Worm (Caenorhabditis elegans) whole organism, L4 larva: Measurements from ENCODE around the gene mdf-1.
A peak's percentile ranks its signal among the peaks of the same experiment; 100 is the strongest.

ENCODE experiments used
- F49E8.2 ChIP-seq: sonication (generic microtip); optimal IDR thresholded peaks from 2 replicates; lab custom pipeline; 2016; ENCODE audit warnings: missing compliant biosample characterization, mild to moderate bottlenecking, missing genetic modification characterization, borderline replicate concordance
- R02D3.7 ChIP-seq: fragments of 150-350 bp; sonication (generic microtip); optimal IDR thresholded peaks from 3 replicates; lab custom pipeline; 2014; ENCODE audit warnings: missing biosample characterization, missing genetic modification characterization
- T20F7.1 ChIP-seq: fragments of 200-800 bp; sonication (Bioruptor generic); optimal IDR thresholded peaks from 2 replicates; lab custom pipeline; 2018; ENCODE audit warnings: mild to moderate bottlenecking, missing genetic modification characterization, missing compliant biosample characterization
- T26A8.4 ChIP-seq: fragments of 200-800 bp; sonication (Bioruptor generic); IDR thresholded peaks from 2 replicates; pipeline ENCODE4 v1.3.6; 2022; ENCODE audit warnings: missing genetic modification characterization, missing compliant biosample characterization
- ZK337.2 ChIP-seq: fragments of 200-800 bp; sonication (Bioruptor generic); IDR thresholded peaks from 2 replicates; pipeline ENCODE4 v1.3.6; 2022; ENCODE audit warnings: missing genetic modification reagents, missing genetic modification characterization, missing compliant biosample characterization
- ZK546.5 ChIP-seq, 2 experiments: sonication (generic microtip); optimal IDR thresholded peaks; 2 replicates each; lab custom pipeline; 2017; ENCODE audit warnings: missing biosample characterization in 2 of 2, missing genetic modification characterization in 2 of 2
- aha-1 ChIP-seq: fragments of 150-350 bp; peaks from one replicate; lab custom pipeline; 2014; ENCODE audit warnings: missing biosample characterization, missing genetic modification characterization
- aly-2 ChIP-seq: sonication (generic microtip); optimal IDR thresholded peaks from 2 replicates; lab custom pipeline; 2018; ENCODE audit warnings: missing biosample characterization, missing genetic modification characterization
- arid-1 ChIP-seq: fragments of 200-800 bp; sonication (Bioruptor generic); conservative IDR thresholded peaks from 2 replicates; pipeline ENCODE4 v1.3.6; 2022; ENCODE audit warnings: missing genetic modification reagents, missing genetic modification characterization, missing compliant biosample characterization
- attf-4 ChIP-seq: sonication (generic microtip); optimal IDR thresholded peaks from 3 replicates; lab custom pipeline; 2017; ENCODE audit warnings: missing biosample characterization, missing genetic modification characterization
- ceh-44 ChIP-seq: fragments of 200-800 bp; sonication (Bioruptor generic); IDR thresholded peaks from 2 replicates; pipeline ENCODE4 v1.3.6; 2022; ENCODE audit warnings: missing genetic modification reagents, missing genetic modification characterization, missing compliant biosample characterization
- cey-2 ChIP-seq: sonication (generic microtip); optimal IDR thresholded peaks from 3 replicates; lab custom pipeline; 2017; ENCODE audit warnings: missing genetic modification characterization, mild to moderate bottlenecking, missing compliant biosample characterization, antibody characterized with exemption, borderline replicate concordance; ENCODE audit not compliant: insufficient read depth
- daf-19 ChIP-seq: fragments of 200-800 bp; sonication (Bioruptor generic); conservative IDR thresholded peaks from 2 replicates; pipeline ENCODE4 v1.3.6; 2022; ENCODE audit warnings: missing genetic modification characterization, missing compliant biosample characterization
- daf-8 ChIP-seq: fragments of 200-800 bp; sonication (Bioruptor generic); IDR thresholded peaks from 2 replicates; pipeline ENCODE4 v1.3.6; 2022; ENCODE audit warnings: missing genetic modification characterization, missing compliant biosample characterization
- dmd-6 ChIP-seq: fragments of 200-800 bp; sonication (Bioruptor generic); IDR thresholded peaks from 2 replicates; pipeline ENCODE4 v1.3.6; 2022; ENCODE audit warnings: missing genetic modification reagents, missing genetic modification characterization, missing compliant biosample characterization
- dmd-9 ChIP-seq: fragments of 200-800 bp; sonication (Bioruptor generic); IDR thresholded peaks from 2 replicates; pipeline ENCODE4 v1.3.6; 2022; ENCODE audit warnings: missing genetic modification reagents, missing genetic modification characterization, missing compliant biosample characterization
- dpl-1 ChIP-seq: fragments of 150-350 bp; optimal IDR thresholded peaks from 2 replicates; lab custom pipeline; 2014; ENCODE audit warnings: missing biosample characterization, missing genetic modification reagents, missing genetic modification characterization
- duxl-1 ChIP-seq: sonication (generic microtip); optimal IDR thresholded peaks from 2 replicates; lab custom pipeline; 2016; ENCODE audit warnings: mild to moderate bottlenecking, missing genetic modification characterization, moderate library complexity, missing compliant biosample characterization; ENCODE audit not compliant: poor library complexity
- dve-1 ChIP-seq: sonication (generic microtip); optimal IDR thresholded peaks from 2 replicates; lab custom pipeline; 2017; ENCODE audit warnings: antibody characterized with exemption, mild to moderate bottlenecking, missing genetic modification characterization, missing compliant biosample characterization; ENCODE audit not compliant: insufficient read depth
- fos-1 ChIP-seq: fragments of 150-350 bp; optimal IDR thresholded peaks from 2 replicates; lab custom pipeline; 2014; ENCODE audit warnings: missing biosample characterization, missing genetic modification characterization
- gei-8 ChIP-seq: fragments of 200-800 bp; sonication (Bioruptor generic); optimal IDR thresholded peaks from 2 replicates; lab custom pipeline; 2018; ENCODE audit warnings: mild to moderate bottlenecking, missing genetic modification characterization, missing compliant biosample characterization
- hif-1 ChIP-seq, 2 experiments: sonication (generic microtip); optimal IDR thresholded peaks; 2 replicates each; lab custom pipeline; 2016 to 2017; ENCODE audit warnings: missing compliant biosample characterization in 2 of 2, missing genetic modification characterization in 2 of 2, missing genetic modification reagents in 2 of 2, missing genotype in 2 of 2, mild to moderate bottlenecking in 1 of 2
- lin-1 ChIP-seq: fragments of 200-800 bp; sonication (Bioruptor generic); IDR thresholded peaks from 2 replicates; pipeline ENCODE4 v1.3.6; 2022; ENCODE audit warnings: missing genetic modification reagents, missing genetic modification characterization, missing compliant biosample characterization
- lin-15B ChIP-seq: fragments of 150-350 bp; sonication (generic microtip); optimal IDR thresholded peaks from 3 replicates; lab custom pipeline; 2014; ENCODE audit warnings: missing biosample characterization, missing genetic modification characterization
- lin-38 ChIP-seq: fragments of 200-800 bp; sonication (Bioruptor generic); IDR thresholded peaks from 2 replicates; pipeline ENCODE4 v1.3.6; 2022; ENCODE audit warnings: missing genetic modification reagents, missing genetic modification characterization, missing compliant biosample characterization
- lsy-2 ChIP-seq, 2 experiments: fragments of 150-350 bp in 1 of 2; sonication (generic microtip) in 1 of 2; optimal IDR thresholded peaks; 2 replicates each; lab custom pipeline; 2014 to 2017; ENCODE audit warnings: missing biosample characterization in 2 of 2, missing genetic modification characterization in 2 of 2
- madf-5 ChIP-seq, 2 experiments: fragments of 200-800 bp; sonication (Bioruptor generic); IDR thresholded peaks; 2 replicates each; pipeline ENCODE4 v1.3.6; 2022; ENCODE audit warnings: missing compliant biosample characterization in 2 of 2, missing genetic modification characterization in 2 of 2
- mdt-29 ChIP-seq: fragments of 200-800 bp; sonication (Bioruptor generic); IDR thresholded peaks from 2 replicates; pipeline ENCODE4 v1.3.6; 2022; ENCODE audit warnings: missing genetic modification reagents, missing genetic modification characterization, missing compliant biosample characterization
- mxl-2 ChIP-seq: fragments of 200-800 bp; sonication (Bioruptor generic); conservative IDR thresholded peaks from 2 replicates; pipeline ENCODE4 v1.3.6; 2022; ENCODE audit warnings: missing genetic modification reagents, missing genetic modification characterization, missing compliant biosample characterization
- nhr-102 ChIP-seq: sonication (generic microtip); optimal IDR thresholded peaks from 2 replicates; lab custom pipeline; 2016; ENCODE audit warnings: mild to moderate bottlenecking, missing genetic modification characterization, moderate library complexity, missing compliant biosample characterization
- nhr-11 ChIP-seq: fragments of 150-350 bp; optimal IDR thresholded peaks from 2 replicates; lab custom pipeline; 2014; ENCODE audit warnings: missing biosample characterization, missing genetic modification characterization
- nhr-237 ChIP-seq: sonication (generic microtip); optimal IDR thresholded peaks from 2 replicates; lab custom pipeline; 2017; ENCODE audit warnings: missing biosample characterization, missing genetic modification characterization
- nhr-25 ChIP-seq: sonication (generic microtip); optimal IDR thresholded peaks from 2 replicates; lab custom pipeline; 2017; ENCODE audit warnings: missing genetic modification characterization, mild to moderate bottlenecking, missing compliant biosample characterization, antibody characterized with exemption, moderate library complexity, borderline replicate concordance; ENCODE audit not compliant: insufficient read depth
- nhr-41 ChIP-seq: fragments of 200-800 bp; sonication (Bioruptor generic); IDR thresholded peaks from 2 replicates; pipeline ENCODE4 v1.3.6; 2022; ENCODE audit warnings: missing genetic modification reagents, missing genetic modification characterization, missing compliant biosample characterization
- nhr-42 ChIP-seq: fragments of 200-800 bp; sonication (Bioruptor generic); IDR thresholded peaks from 2 replicates; pipeline ENCODE4 v1.3.6; 2022; ENCODE audit warnings: missing genetic modification characterization, missing compliant biosample characterization
- nhr-48 ChIP-seq: sonication (generic microtip); optimal IDR thresholded peaks from 2 replicates; lab custom pipeline; 2016; ENCODE audit warnings: mild to moderate bottlenecking, missing genetic modification characterization, missing compliant biosample characterization
- nhr-6 ChIP-seq: fragments of 150-350 bp; optimal IDR thresholded peaks from 2 replicates; lab custom pipeline; 2014; ENCODE audit warnings: missing biosample characterization, missing genetic modification characterization
- pqm-1 ChIP-seq: sonication (generic microtip); optimal IDR thresholded peaks from 2 replicates; lab custom pipeline; 2017; ENCODE audit warnings: missing biosample characterization, missing genetic modification characterization
- saeg-2 ChIP-seq: fragments of 200-800 bp; sonication (Bioruptor generic); IDR thresholded peaks from 2 replicates; pipeline ENCODE4 v1.3.6; 2022; ENCODE audit warnings: missing genetic modification reagents, missing genetic modification characterization, missing compliant biosample characterization
- sdz-12 ChIP-seq: fragments of 200-800 bp; sonication (Bioruptor generic); optimal IDR thresholded peaks from 2 replicates; lab custom pipeline; 2018; ENCODE audit warnings: mild to moderate bottlenecking, missing genetic modification characterization, missing compliant biosample characterization
- set-16 ChIP-seq: fragments of 200-800 bp; sonication (Bioruptor generic); IDR thresholded peaks from 2 replicates; pipeline ENCODE4 v1.3.6; 2022; ENCODE audit warnings: missing genetic modification reagents, missing genetic modification characterization, missing compliant biosample characterization
- snpc-1.2 ChIP-seq: fragments of 200-800 bp; sonication (Bioruptor generic); IDR thresholded peaks from 2 replicates; pipeline ENCODE4 v1.3.6; 2022; ENCODE audit warnings: missing genetic modification reagents, missing genetic modification characterization, missing compliant biosample characterization
- tra-1 ChIP-seq: fragments of 200-800 bp; sonication (Bioruptor generic); IDR thresholded peaks from 2 replicates; pipeline ENCODE4 v1.3.6; 2022; ENCODE audit warnings: missing genetic modification reagents, missing genetic modification characterization, missing compliant biosample characterization
- unc-130 ChIP-seq: sonication (generic microtip); optimal IDR thresholded peaks from 2 replicates; lab custom pipeline; 2016; ENCODE audit warnings: missing genetic modification reagents, missing genetic modification characterization, missing compliant biosample characterization
- unc-62 ChIP-seq, 3 experiments: fragments of 150-350 bp in 1 of 3; sonication (generic microtip); optimal IDR thresholded peaks in 2 of 3; peaks in 1 of 3; 1 replicate in 1 of 3; 2 replicates in 2 of 3; lab custom pipeline; 2014 to 2017; ENCODE audit warnings: missing biosample characterization in 3 of 3, missing genetic modification characterization in 3 of 3, missing genetic modification reagents in 3 of 3, missing genotype in 1 of 3
- vab-7 ChIP-seq: fragments of 200-800 bp; sonication (Bioruptor generic); IDR thresholded peaks from 2 replicates; pipeline ENCODE4 v1.3.6; 2022; ENCODE audit warnings: missing genetic modification reagents, missing genetic modification characterization, missing compliant biosample characterization
- zfp-2 ChIP-seq: sonication (generic microtip); optimal IDR thresholded peaks from 2 replicates; lab custom pipeline; 2016; ENCODE audit warnings: mild to moderate bottlenecking, missing genetic modification characterization, missing compliant biosample characterization
- zfp-3 ChIP-seq: fragments of 200-800 bp; sonication (Bioruptor generic); conservative IDR thresholded peaks from 2 replicates; pipeline ENCODE4 v1.3.6; 2022; ENCODE audit warnings: missing genetic modification reagents, missing genetic modification characterization, missing compliant biosample characterization
- zip-11 ChIP-seq: fragments of 200-800 bp; sonication (Bioruptor generic); IDR thresholded peaks from 2 replicates; pipeline ENCODE4 v1.3.6; 2022; ENCODE audit warnings: missing genetic modification characterization, missing compliant biosample characterization
- ztf-11 ChIP-seq: fragments of 150-350 bp; optimal IDR thresholded peaks from 2 replicates; lab custom pipeline; 2014; ENCODE audit warnings: missing biosample characterization, missing genetic modification characterization

Gene mdf-1

ce11 chrV:9544176-9544632 is at the start of gene mdf-1:
Gene mdf-1, minus strand, starts transcription at chrV:9544226.
- TF ChIP-seq duxl-1 (no peak), dve-1 (tag; lab: Kevin White, UChicago) (peak; percentile 75), vab-7 (GFP tag; lab: Robert Waterston, UW) (no peak), mxl-2 (GFP tag; lab: Robert Waterston, UW) (no peak), aha-1 (tag; lab: Kevin White, UChicago) (peak; percentile 87), nhr-48 (tag; lab: Kevin White, UChicago) (no peak), dmd-9 (GFP tag; lab: Robert Waterston, UW) (no peak), tra-1 (GFP tag; lab: Robert Waterston, UW) (no peak), lin-15B (tag; lab: Kevin White, UChicago) (no peak), lsy-2 (tag; optimal IDR thresholded peaks at IDR 0.05; lab: Kevin White, UChicago) (peak; percentile 21 to 86), daf-19 (0 out of 2 replicates have a peak, but pooled peaks have one; percentile 15), ceh-44 (GFP tag; lab: Robert Waterston, UW) (no peak), lin-38 (GFP tag; lab: Robert Waterston, UW) (peak; percentile 61), daf-8 (no peak), pqm-1 (tag; lab: Kevin White, UChicago) (no peak), nhr-42 (no peak), set-16 (GFP tag; lab: Robert Waterston, UW) (no peak), saeg-2 (GFP tag; lab: Robert Waterston, UW) (no peak), T20F7.1 (GFP tag; lab: Kevin White, UChicago) (peak; percentile 63), ZK546.5 (tag; optimal IDR thresholded peaks at IDR 0.05; lab: Kevin White, UChicago) (no peak), gei-8 (GFP tag; lab: Kevin White, UChicago) (no peak), madf-5 (GFP tag; IDR thresholded peaks at IDR 0.05; lab: Robert Waterston, UW) (no peak), cey-2 (tag; lab: Kevin White, UChicago) (no peak), R02D3.7 (no peak), nhr-41 (GFP tag; lab: Robert Waterston, UW) (no peak), F49E8.2 (tag; lab: Kevin White, UChicago) (no peak), nhr-237 (tag; lab: Kevin White, UChicago) (no peak), nhr-11 (peak; percentile 26), sdz-12 (GFP tag; lab: Kevin White, UChicago) (no peak), aly-2 (tag; lab: Kevin White, UChicago) (no peak), lin-1 (GFP tag; lab: Robert Waterston, UW) (no peak), mdt-29 (GFP tag; lab: Robert Waterston, UW) (no peak), nhr-25 (tag; lab: Kevin White, UChicago) (no peak), T26A8.4 (GFP tag; lab: Robert Waterston, UW) (peak; percentile 60; the same call in 1 of the 2 replicates), unc-62 (GFP tag; optimal IDR thresholded peaks at IDR 0.05 in 1 of 2; lab: Kevin White, UChicago) (no peak), unc-62 (tag; optimal IDR thresholded peaks at IDR 0.05; lab: Kevin White, UChicago) (no peak), zfp-2 (no peak), snpc-1.2 (GFP tag; lab: Robert Waterston, UW) (no peak), zip-11 (no peak), fos-1 (no peak), attf-4 (tag; lab: Kevin White, UChicago) (no peak), unc-130 (GFP tag; lab: Kevin White, UChicago) (no peak), nhr-6 (tag; lab: Kevin White, UChicago) (peak; percentile 48), hif-1 (tag; optimal IDR thresholded peaks at IDR 0.05; lab: Kevin White, UChicago) (peak in 1 of 2 experiments; percentile 33), ztf-11 (no peak), nhr-102 (tag; lab: Kevin White, UChicago) (no peak), ZK337.2 (no peak), arid-1 (GFP tag; lab: Robert Waterston, UW) (peak; percentile 36), dmd-6 (peak; percentile 19; the same call in 1 of the 2 replicates), zfp-3 (no peak), dpl-1 (GFP tag; lab: Kevin White, UChicago) (peak; percentile 91)
